Worm (Caenorhabditis elegans) whole organism, L1 larva: ENCODE results near the gene C05D2.8.

Experiments
- C04F5.9 ChIP-seq: sonication (generic microtip); optimal IDR thresholded peaks from 2 replicates; lab custom pipeline; 2016; ENCODE audit warnings: missing genetic modification characterization, missing compliant biosample characterization
- C34B4.2 ChIP-seq: sonication (generic microtip); optimal IDR thresholded peaks from 2 replicates; lab custom pipeline; 2017; ENCODE audit warnings: mild to moderate bottlenecking, missing genetic modification characterization, missing compliant biosample characterization
- Y116A8C.19 ChIP-seq: sonication (generic microtip); optimal IDR thresholded peaks from 2 replicates; lab custom pipeline; 2016; ENCODE audit warnings: missing compliant biosample characterization, missing genetic modification characterization, borderline replicate concordance
- aha-1 ChIP-seq: fragments of 150-350 bp; optimal IDR thresholded peaks from 2 replicates; lab custom pipeline; 2014; ENCODE audit warnings: missing biosample characterization, missing genetic modification characterization
- ama-1 ChIP-seq: fragments of 150-350 bp; optimal IDR thresholded peaks from 2 replicates; lab custom pipeline; 2014
- blmp-1 ChIP-seq: fragments of 150-350 bp; optimal IDR thresholded peaks from 2 replicates; lab custom pipeline; 2014; ENCODE audit warnings: missing biosample characterization, missing genetic modification characterization
- ceh-82 ChIP-seq, 3 experiments: fragments of 150-350 bp in 1 of 3; sonication (generic microtip) in 2 of 3; optimal IDR thresholded peaks; 2 replicates each; lab custom pipeline; 2014 to 2017; ENCODE audit warnings: missing biosample characterization in 3 of 3, missing genetic modification characterization in 3 of 3
- ceh-88 ChIP-seq: fragments of 200-800 bp; sonication (Bioruptor generic); IDR thresholded peaks from 2 replicates; pipeline ENCODE4 v1.3.6; 2022; ENCODE audit warnings: missing genetic modification characterization, missing compliant biosample characterization
- ceh-90 ChIP-seq: sonication (generic microtip); optimal IDR thresholded peaks from 2 replicates; lab custom pipeline; 2016; ENCODE audit warnings: missing genetic modification characterization, missing compliant biosample characterization
- ces-1 ChIP-seq: fragments of 150-350 bp; optimal IDR thresholded peaks from 2 replicates; lab custom pipeline; 2014; ENCODE audit warnings: missing biosample characterization, missing genetic modification reagents, missing genetic modification characterization
- dpl-1 ChIP-seq, 3 experiments: fragments of 150-350 bp in 2 of 3; sonication (generic microtip) in 1 of 3; optimal IDR thresholded peaks; 2 replicates each; lab custom pipeline; 2014 to 2017; ENCODE audit warnings: missing biosample characterization in 3 of 3, missing genetic modification characterization in 3 of 3, missing genetic modification reagents in 3 of 3
- dsc-1 ChIP-seq: sonication (generic microtip); optimal IDR thresholded peaks from 2 replicates; lab custom pipeline; 2016; ENCODE audit warnings: mild to moderate bottlenecking, missing genetic modification characterization, missing compliant biosample characterization
- efl-1 ChIP-seq, 4 experiments: fragments of 150-350 bp; optimal IDR thresholded peaks in 3 of 4; peaks in 1 of 4; 1 replicate in 1 of 4; 2 replicates in 3 of 4; lab custom pipeline; 2014; ENCODE audit warnings: missing biosample characterization in 2 of 4, missing genetic modification characterization in 2 of 4, missing genetic modification reagents in 2 of 4
- egl-27 ChIP-seq, 2 experiments: fragments of 150-350 bp in 1 of 2; sonication (generic microtip); optimal IDR thresholded peaks; 3 replicates each; lab custom pipeline; 2017 to 2018; ENCODE audit warnings: missing biosample characterization in 2 of 2, missing genetic modification characterization in 2 of 2, missing genetic modification reagents in 2 of 2
- elt-2 ChIP-seq: sonication (generic microtip); optimal IDR thresholded peaks from 2 replicates; lab custom pipeline; 2016; ENCODE audit warnings: missing genetic modification characterization, mild to moderate bottlenecking, inconsistent platforms, missing compliant biosample characterization, missing genetic modification reagents
- elt-3 ChIP-seq, 6 experiments: fragments of 150-350 bp in 1 of 6; sonication (generic microtip); optimal IDR thresholded peaks; 2 replicates each; lab custom pipeline; 2017 to 2018; ENCODE audit warnings: missing biosample characterization in 6 of 6, missing genetic modification characterization in 6 of 6, inconsistent platforms in 1 of 6
- fkh-8 ChIP-seq: sonication (generic microtip); optimal IDR thresholded peaks from 2 replicates; lab custom pipeline; 2016; ENCODE audit warnings: mild to moderate bottlenecking, missing genetic modification characterization, missing compliant biosample characterization
- fos-1 ChIP-seq: fragments of 150-350 bp; optimal IDR thresholded peaks from 2 replicates; lab custom pipeline; 2014; ENCODE audit warnings: missing biosample characterization, missing genetic modification characterization
- hlh-17 ChIP-seq: fragments of 200-800 bp; sonication (Bioruptor generic); optimal IDR thresholded peaks from 2 replicates; lab custom pipeline; 2018; ENCODE audit warnings: missing genetic modification characterization, mild to moderate bottlenecking, missing compliant biosample characterization, moderate library complexity, borderline replicate concordance
- hlh-4 ChIP-seq: sonication (generic microtip); optimal IDR thresholded peaks from 2 replicates; lab custom pipeline; 2016; ENCODE audit warnings: mild to moderate bottlenecking, missing genetic modification characterization, missing compliant biosample characterization
- hpl-2 ChIP-seq: fragments of 150-350 bp; optimal IDR thresholded peaks from 2 replicates; lab custom pipeline; 2014; ENCODE audit warnings: missing biosample characterization, missing genetic modification reagents, missing genetic modification characterization
- jun-1 ChIP-seq: fragments of 150-350 bp; optimal IDR thresholded peaks from 2 replicates; lab custom pipeline; 2014; ENCODE audit warnings: missing biosample characterization, missing genetic modification reagents, missing genetic modification characterization
- lin-13 ChIP-seq: fragments of 150-350 bp; optimal IDR thresholded peaks from 2 replicates; lab custom pipeline; 2014; ENCODE audit warnings: missing biosample characterization, missing genetic modification reagents, missing genetic modification characterization
- lin-14 ChIP-seq: fragments of 200-800 bp; sonication (Bioruptor generic); optimal IDR thresholded peaks from 2 replicates; lab custom pipeline; 2018; ENCODE audit warnings: mild to moderate bottlenecking, missing genetic modification characterization, moderate library complexity, missing compliant biosample characterization
- lin-15B ChIP-seq: fragments of 150-350 bp; sonication (generic microtip); optimal IDR thresholded peaks from 3 replicates; lab custom pipeline; 2014; ENCODE audit warnings: missing biosample characterization, missing genetic modification characterization
- lin-39 ChIP-seq: fragments of 150-350 bp; optimal IDR thresholded peaks from 2 replicates; lab custom pipeline; 2014; ENCODE audit warnings: missing biosample characterization, missing genetic modification reagents, missing genetic modification characterization
- lsy-2 ChIP-seq, 2 experiments: fragments of 150-350 bp; optimal IDR thresholded peaks; 2 replicates each; lab custom pipeline; 2014; ENCODE audit warnings: missing biosample characterization in 2 of 2, missing genetic modification characterization in 2 of 2
- mdl-1 ChIP-seq, 2 experiments: fragments of 150-350 bp; optimal IDR thresholded peaks; 2 replicates each; lab custom pipeline; 2014 to 2017; ENCODE audit warnings: missing biosample characterization in 2 of 2, missing genetic modification characterization in 2 of 2, inconsistent platforms in 1 of 2
- mef-2 ChIP-seq: fragments of 150-350 bp; optimal IDR thresholded peaks from 2 replicates; lab custom pipeline; 2014; ENCODE audit warnings: missing biosample characterization, missing genetic modification characterization
- mep-1 ChIP-seq: fragments of 150-350 bp; optimal IDR thresholded peaks from 2 replicates; lab custom pipeline; 2014; ENCODE audit warnings: missing biosample characterization, missing genetic modification characterization
- nhr-19 ChIP-seq: fragments of 200-800 bp; sonication (Bioruptor generic); conservative IDR thresholded peaks from 2 replicates; pipeline ENCODE4 v1.3.6; 2022; ENCODE audit warnings: missing genetic modification characterization, missing compliant biosample characterization
- nhr-28 ChIP-seq: fragments of 150-350 bp; optimal IDR thresholded peaks from 2 replicates; lab custom pipeline; 2014; ENCODE audit warnings: missing biosample characterization, missing genetic modification characterization
- nhr-47 ChIP-seq: sonication (generic microtip); optimal IDR thresholded peaks from 2 replicates; lab custom pipeline; 2016; ENCODE audit warnings: mild to moderate bottlenecking, missing genetic modification characterization, moderate library complexity, missing compliant biosample characterization
- nhr-71 ChIP-seq: sonication (generic microtip); optimal IDR thresholded peaks from 2 replicates; lab custom pipeline; 2016; ENCODE audit warnings: mild to moderate bottlenecking, missing genetic modification characterization, moderate library complexity, missing compliant biosample characterization
- nhr-77 ChIP-seq: fragments of 150-350 bp; optimal IDR thresholded peaks from 2 replicates; lab custom pipeline; 2014; ENCODE audit warnings: missing biosample characterization, missing genetic modification characterization
- nhr-84 ChIP-seq: sonication (generic microtip); optimal IDR thresholded peaks from 2 replicates; lab custom pipeline; 2017; ENCODE audit warnings: missing biosample characterization, missing genetic modification characterization
- pax-3 ChIP-seq: fragments of 200-800 bp; sonication (Bioruptor generic); optimal IDR thresholded peaks from 2 replicates; lab custom pipeline; 2018; ENCODE audit warnings: mild to moderate bottlenecking, missing genetic modification characterization, moderate library complexity, missing compliant biosample characterization
- rnt-1 ChIP-seq: sonication (generic microtip); optimal IDR thresholded peaks from 2 replicates; lab custom pipeline; 2016; ENCODE audit warnings: mild to moderate bottlenecking, missing genetic modification characterization, moderate library complexity, missing compliant biosample characterization
- skn-1 ChIP-seq: fragments of 150-350 bp; optimal IDR thresholded peaks from 2 replicates; lab custom pipeline; 2014; ENCODE audit warnings: missing biosample characterization, missing genetic modification characterization
- snu-23 ChIP-seq: sonication (generic microtip); optimal IDR thresholded peaks from 2 replicates; lab custom pipeline; 2016; ENCODE audit warnings: missing genetic modification characterization, missing compliant biosample characterization
- sox-4 ChIP-seq: sonication (generic microtip); optimal IDR thresholded peaks from 2 replicates; lab custom pipeline; 2016; ENCODE audit warnings: missing genetic modification characterization, missing compliant biosample characterization
- sptf-1 ChIP-seq: fragments of 150-350 bp; optimal IDR thresholded peaks from 2 replicates; lab custom pipeline; 2014; ENCODE audit warnings: missing biosample characterization, missing genetic modification characterization
- sup-37 ChIP-seq: fragments of 200-800 bp; sonication (Bioruptor generic); optimal IDR thresholded peaks from 2 replicates; lab custom pipeline; 2018; ENCODE audit warnings: mild to moderate bottlenecking, missing genetic modification characterization, missing compliant biosample characterization
- tbx-2 ChIP-seq: sonication (generic microtip); optimal IDR thresholded peaks from 2 replicates; lab custom pipeline; 2016; ENCODE audit warnings: missing genetic modification characterization, missing compliant biosample characterization
- unc-86 ChIP-seq: sonication (generic microtip); optimal IDR thresholded peaks from 2 replicates; lab custom pipeline; 2016; ENCODE audit warnings: missing genetic modification characterization, missing compliant biosample characterization
- unc-98 ChIP-seq: fragments of 200-800 bp; sonication (Bioruptor generic); IDR thresholded peaks from 2 replicates; pipeline ENCODE4 v1.3.6; 2022; ENCODE audit warnings: missing genetic modification characterization, missing compliant biosample characterization
- zag-1 ChIP-seq: fragments of 150-350 bp; optimal IDR thresholded peaks from 2 replicates; lab custom pipeline; 2014; ENCODE audit warnings: missing biosample characterization, missing genetic modification characterization
- ztf-4 ChIP-seq: fragments of 150-350 bp; optimal IDR thresholded peaks from 2 replicates; lab custom pipeline; 2014; ENCODE audit warnings: missing biosample characterization, missing genetic modification characterization

C05D2.8 gene

ce11 chrIII:5623418-5623817, 13.3 kb upstream of the C05D2.8 start:
- TF ChIP-seq nhr-47 (tag; lab: Kevin White, UChicago), result no peak
- no peak for TF ChIP-seq nhr-84 (tag; lab: Kevin White, UChicago)
- no peak for TF ChIP-seq lin-13 (GFP tag; lab: Kevin White, UChicago)
- TF ChIP-seq ama-1 (lab: Kevin White, UChicago), result no peak
- no peak for TF ChIP-seq Y116A8C.19
- TF ChIP-seq C04F5.9 (tag; lab: Kevin White, UChicago), result no peak
- TF ChIP-seq dpl-1 (GFP tag; optimal IDR thresholded peaks at IDR 0.05; lab: Kevin White, UChicago), result peak in 1 of 3 experiments; percentile 2
- no peak for TF ChIP-seq lin-15B (tag; lab: Kevin White, UChicago)
- no peak for TF ChIP-seq unc-98
- TF ChIP-seq fkh-8 (tag; lab: Kevin White, UChicago), result no peak
- no peak for TF ChIP-seq skn-1 (tag; lab: Kevin White, UChicago)
- no peak for TF ChIP-seq nhr-77
- TF ChIP-seq jun-1 (tag; lab: Kevin White, UChicago), result no peak
- TF ChIP-seq ztf-4 (tag; lab: Kevin White, UChicago), result no peak
- no peak for TF ChIP-seq aha-1 (tag; lab: Kevin White, UChicago)
- TF ChIP-seq sptf-1 (tag; lab: Kevin White, UChicago), result no peak
- peak; percentile 39 for TF ChIP-seq rnt-1 (tag; lab: Kevin White, UChicago)
- TF ChIP-seq mep-1 (tag; lab: Kevin White, UChicago), result peak; percentile 3
- TF ChIP-seq C34B4.2, result no peak
- no peak for TF ChIP-seq tbx-2 (tag; lab: Kevin White, UChicago)
- TF ChIP-seq lin-14 (GFP tag; lab: Kevin White, UChicago), result peak; percentile 70
- TF ChIP-seq ces-1 (GFP tag; lab: Kevin White, UChicago), result no peak
- no peak for TF ChIP-seq elt-3 (tag; optimal IDR thresholded peaks at IDR 0.05; lab: Kevin White, UChicago)
- no peak for TF ChIP-seq nhr-28 (tag; lab: Kevin White, UChicago)
- TF ChIP-seq nhr-71 (tag; lab: Kevin White, UChicago), result peak; percentile 24
- TF ChIP-seq pax-3, result no peak
- TF ChIP-seq ceh-90, result no peak
- peak in 1 of 3 experiments; percentile 39 for TF ChIP-seq ceh-82 (tag; optimal IDR thresholded peaks at IDR 0.05; lab: Kevin White, UChicago)
- TF ChIP-seq nhr-19 (GFP tag; lab: Robert Waterston, UW), result 0 out of 2 replicates have a peak, but pooled peaks have one; percentile 2
- no peak for TF ChIP-seq elt-2
- TF ChIP-seq lin-39 (tag; lab: Kevin White, UChicago), result no peak
- TF ChIP-seq ceh-88 (GFP tag; lab: Robert Waterston, UW), result no peak
- no peak for TF ChIP-seq efl-1 (optimal IDR thresholded peaks at IDR 0.05; lab: Kevin White, UChicago)
- TF ChIP-seq efl-1 (GFP tag; optimal IDR thresholded peaks at IDR 0.05 in 1 of 2; lab: Kevin White, UChicago), result peak in 1 of 2 experiments; percentile 21
- TF ChIP-seq mdl-1 (tag; optimal IDR thresholded peaks at IDR 0.05; lab: Kevin White, UChicago), result peak in 1 of 2 experiments; percentile 34
- no peak for TF ChIP-seq hlh-17 (GFP tag; lab: Kevin White, UChicago)
- TF ChIP-seq snu-23 (GFP tag; lab: Kevin White, UChicago), result peak; percentile 4
- TF ChIP-seq hpl-2, result no peak
- TF ChIP-seq unc-86 (tag; lab: Kevin White, UChicago), result peak; percentile 10
- no peak for TF ChIP-seq zag-1 (tag; lab: Kevin White, UChicago)
- no peak for TF ChIP-seq fos-1 (tag; lab: Kevin White, UChicago)
- TF ChIP-seq dsc-1 (tag; lab: Kevin White, UChicago), result no peak
- no peak for TF ChIP-seq sox-4
- TF ChIP-seq blmp-1, result no peak
- TF ChIP-seq mef-2 (tag; lab: Kevin White, UChicago), result peak; percentile 35
- no peak for TF ChIP-seq egl-27 (tag; optimal IDR thresholded peaks at IDR 0.05; lab: Kevin White, UChicago)
- TF ChIP-seq lsy-2 (tag; optimal IDR thresholded peaks at IDR 0.05; lab: Kevin White, UChicago), result peak in 1 of 2 experiments; percentile 6
- TF ChIP-seq hlh-4 (tag; lab: Kevin White, UChicago), result no peak
- TF ChIP-seq sup-37 (GFP tag; lab: Kevin White, UChicago), result no peak
- TF ChIP-seq, all 84 proteins: peak for 13
